Worm (Caenorhabditis elegans): Measurements from ENCODE around the gene H05C05.1.
A peak's percentile ranks its signal among the peaks of the same experiment; 100 is the strongest.

H05C05.1 gene

ce11 chrIII:2946626-2947168 is at the start of gene H05C05.1:
Gene H05C05.1 (plus strand): TSS chrIII:2947118.
- TF ChIP-seq lin-38 (GFP tag; IDR thresholded peaks at IDR 0.05), result peak; percentile 64; the same call in 1 of the 2 replicates
- no peak for TF ChIP-seq nhr-6 (tag; optimal IDR thresholded peaks at IDR 0.05)
- no peak for TF ChIP-seq jun-1 (tag; optimal IDR thresholded peaks at IDR 0.05)
- TF ChIP-seq F49E8.2 (tag; optimal IDR thresholded peaks at IDR 0.05; ENCODE audit: borderline replicate concordance), result peak; percentile 91
- no peak for TF ChIP-seq daf-16 (GFP tag; optimal IDR thresholded peaks at IDR 0.05)
- TF ChIP-seq daf-16 (tag; optimal IDR thresholded peaks at IDR 0.05), result no peak
- TF ChIP-seq lin-1 (GFP tag; IDR thresholded peaks at IDR 0.05), result no peak
- no peak for TF ChIP-seq unc-62 (GFP tag; optimal IDR thresholded peaks at IDR 0.05 in 1 of 2)
- no peak for TF ChIP-seq unc-62 (tag; optimal IDR thresholded peaks at IDR 0.05)
- TF ChIP-seq hlh-11 (tag; optimal IDR thresholded peaks at IDR 0.05), result no peak
- TF ChIP-seq unc-130 (GFP tag; optimal IDR thresholded peaks at IDR 0.05), result peak; percentile 16
- no peak for TF ChIP-seq mxl-2 (GFP tag; conservative IDR thresholded peaks at IDR 0.05)

ce11 chrIII:2899705-2900104 is 47.2 kb upstream of the H05C05.1 start:
- TF ChIP-seq pqm-1 (tag; optimal IDR thresholded peaks at IDR 0.05), result no peak
- no peak for TF ChIP-seq lir-3 (tag; optimal IDR thresholded peaks at IDR 0.05)
- TF ChIP-seq egl-43 (GFP tag; IDR thresholded peaks at IDR 0.05), result 0 out of 2 replicates have a peak, but pooled peaks have one; percentile 41
- TF ChIP-seq set-16 (GFP tag; IDR thresholded peaks at IDR 0.05), result peak; percentile 95

- no peak for TF ChIP-seq mxl-3 (GFP tag; optimal IDR thresholded peaks at IDR 0.05)
- no peak for TF ChIP-seq dve-1 (tag; optimal IDR thresholded peaks at IDR 0.05; ENCODE audit: insufficient read depth)
- TF ChIP-seq F44E2.7 (GFP tag; IDR thresholded peaks at IDR 0.05), result 0 out of 2 replicates have a peak, but pooled peaks have one; percentile 25
Measured at ce11 chrIII:2901117-2901516, 45.8 kb upstream of the H05C05.1 start, which contains the start of gene idpa-1. Gene idpa-1 (minus strand): TSS chrIII:2901217.

ce11 chrIII:2904164-2904563 is 42.8 kb upstream of the H05C05.1 start:
- TF ChIP-seq zip-11 (GFP tag; IDR thresholded peaks at IDR 0.05) (no peak), aha-1 (tag) (peak; percentile 57), nhr-48 (tag; optimal IDR thresholded peaks at IDR 0.05) (no peak), mdl-1 (tag; optimal IDR thresholded peaks at IDR 0.05) (no peak)

- TF ChIP-seq daf-12 (tag; optimal IDR thresholded peaks at IDR 0.05) (no peak), aly-2 (tag; optimal IDR thresholded peaks at IDR 0.05) (no peak), F44E2.7 (GFP tag; IDR thresholded peaks at IDR 0.05) (no peak), lin-38 (GFP tag; IDR thresholded peaks at IDR 0.05) (no peak), madf-9 (GFP tag; conservative IDR thresholded peaks at IDR 0.05) (no peak), aha-1 (tag) (peak; percentile 15), hlh-30 (tag; optimal IDR thresholded peaks at IDR 0.05; ENCODE audit: insufficient read depth) (no peak)
Measured at ce11 chrIII:2907819-2908218, 39.1 kb upstream of the H05C05.1 start.

ce11 chrIII:2908859-2909258 is 38.1 kb upstream of the H05C05.1 start:
- TF ChIP-seq jun-1 (tag; optimal IDR thresholded peaks at IDR 0.05), result no peak
- TF ChIP-seq zip-2 (tag; optimal IDR thresholded peaks at IDR 0.05), result no peak
- TF ChIP-seq nhr-41 (GFP tag; IDR thresholded peaks at IDR 0.05), result no peak
- TF ChIP-seq nhr-48 (tag; optimal IDR thresholded peaks at IDR 0.05), result no peak
- TF ChIP-seq fkh-10 (GFP tag; optimal IDR thresholded peaks at IDR 0.05), result no peak
- no peak for TF ChIP-seq D1046.2 (GFP tag; IDR thresholded peaks at IDR 0.05)
- no peak for TF ChIP-seq dve-1 (tag; optimal IDR thresholded peaks at IDR 0.05; ENCODE audit: insufficient read depth)
- no peak for TF ChIP-seq tra-1 (GFP tag; IDR thresholded peaks at IDR 0.05)
- no peak for TF ChIP-seq zfp-3 (GFP tag; conservative IDR thresholded peaks at IDR 0.05)

All from whole organism, L4 larva.